Worm (Caenorhabditis elegans) whole organism, L3 larva: ENCODE results near the gene srh-32.

ENCODE experiments used
- ama-1 ChIP-seq: fragments of 150-350 bp; optimal IDR thresholded peaks from 2 replicates; lab custom pipeline; 2018
- elt-1 ChIP-seq: fragments of 150-350 bp; optimal IDR thresholded peaks from 2 replicates; lab custom pipeline; 2014; ENCODE audit warnings: missing biosample characterization, missing genetic modification characterization
- eor-1 ChIP-seq, 2 experiments: fragments of 150-350 bp; optimal IDR thresholded peaks; 2 replicates each; lab custom pipeline; 2014 to 2018; ENCODE audit warnings: missing biosample characterization in 2 of 2, missing genetic modification characterization in 2 of 2
- lin-39 ChIP-seq: fragments of 150-350 bp; optimal IDR thresholded peaks from 2 replicates; lab custom pipeline; 2018; ENCODE audit warnings: missing biosample characterization, missing genetic modification reagents, missing genetic modification characterization
- nhr-237 ChIP-seq: fragments of 150-350 bp; optimal IDR thresholded peaks from 2 replicates; lab custom pipeline; 2014; ENCODE audit warnings: missing biosample characterization, missing genetic modification characterization
- nhr-25 ChIP-seq: sonication (generic microtip); optimal IDR thresholded peaks from 2 replicates; lab custom pipeline; 2017; ENCODE audit warnings: missing biosample characterization, missing genetic modification characterization
- pha-4 ChIP-seq: fragments of 150-350 bp; optimal IDR thresholded peaks from 2 replicates; lab custom pipeline; 2014; ENCODE audit warnings: missing biosample characterization, missing genetic modification reagents, missing genetic modification characterization
- snpc-4 ChIP-seq: fragments of 150-350 bp; optimal IDR thresholded peaks from 2 replicates; lab custom pipeline; 2014; ENCODE audit warnings: missing biosample characterization, missing genetic modification characterization
- tbx-2 ChIP-seq: sonication (generic microtip); optimal IDR thresholded peaks from 2 replicates; lab custom pipeline; 2016; ENCODE audit warnings: mild to moderate bottlenecking, missing genetic modification characterization, missing compliant biosample characterization

ce11 chrV:17659228-17659627 is 41.8 kb upstream of the srh-32 start, which contains the start of gene fbxa-108:
- no peak for TF ChIP-seq elt-1 (tag; lab: Kevin White, UChicago)
- no peak for TF ChIP-seq eor-1 (tag; optimal IDR thresholded peaks at IDR 0.05; lab: Kevin White, UChicago)
- TF ChIP-seq snpc-4 (tag; lab: Kevin White, UChicago) = peak; percentile 14
- no peak for TF ChIP-seq nhr-237 (tag; lab: Kevin White, UChicago)
- no peak for TF ChIP-seq tbx-2
- no peak for TF ChIP-seq nhr-25 (tag; lab: Kevin White, UChicago)
- no peak for TF ChIP-seq lin-39 (tag; lab: Kevin White, UChicago)
- TF ChIP-seq ama-1 (lab: Kevin White, UChicago) = no peak
- TF ChIP-seq pha-4 (tag; lab: Kevin White, UChicago) = peak; percentile 71
